Worm (Caenorhabditis elegans) whole organism, late embryonic: Measurements from ENCODE around the gene F15D4.6.

ENCODE experiments used
- ceh-14 ChIP-seq: sonication (generic microtip); optimal IDR thresholded peaks from 2 replicates; lab custom pipeline; 2016; ENCODE audit warnings: missing genotype, missing genetic modification characterization, missing compliant biosample characterization
- ceh-22 ChIP-seq: sonication (generic microtip); optimal IDR thresholded peaks from 2 replicates; lab custom pipeline; 2017; ENCODE audit warnings: missing biosample characterization, missing genetic modification characterization
- ceh-30 ChIP-seq: fragments of 150-350 bp; optimal IDR thresholded peaks from 2 replicates; lab custom pipeline; 2014; ENCODE audit warnings: missing biosample characterization, missing genetic modification characterization
- sox-4 ChIP-seq: sonication (generic microtip); optimal IDR thresholded peaks from 2 replicates; lab custom pipeline; 2017; ENCODE audit warnings: mild to moderate bottlenecking, missing genetic modification characterization, inconsistent platforms, missing compliant biosample characterization

DNA sequence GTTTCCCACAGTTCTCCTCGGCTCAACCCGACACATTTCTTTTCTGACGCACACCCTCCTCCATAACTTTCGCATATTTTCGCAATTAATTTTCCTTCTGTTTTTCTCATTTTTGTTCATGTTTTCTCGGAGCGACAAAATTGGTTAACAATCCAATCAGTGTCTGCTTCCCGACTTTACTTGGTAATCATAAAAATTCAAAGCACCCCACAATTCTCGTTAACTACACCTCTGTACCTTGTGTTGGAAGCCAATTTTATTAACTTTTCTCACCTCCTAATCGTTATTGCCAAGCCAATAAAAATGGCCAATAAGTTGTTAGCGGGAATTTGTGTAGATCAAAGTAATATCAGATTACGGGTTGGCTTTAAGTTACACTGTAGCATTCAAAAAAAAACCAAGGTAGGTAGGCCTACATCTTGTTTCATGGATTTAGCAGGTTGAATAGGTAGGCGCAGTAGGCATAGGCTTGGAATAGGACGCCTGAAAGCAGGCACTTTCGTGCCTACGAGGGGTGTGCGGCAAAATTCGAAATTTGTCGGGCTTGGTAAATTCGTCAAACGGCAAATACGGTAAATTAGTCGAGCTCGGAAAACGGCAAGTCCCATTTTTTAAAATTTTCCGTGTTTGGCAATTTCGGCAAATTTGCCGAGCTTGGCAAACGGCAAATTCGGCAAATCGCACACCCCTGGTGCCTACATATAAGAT, 18.3 kb upstream of the F15D4.6 start:
- TF ChIP-seq ceh-14 (tag; lab: Kevin White, UChicago): no peak
- TF ChIP-seq sox-4 (tag; lab: Kevin White, UChicago): no peak
- TF ChIP-seq ceh-22 (tag; lab: Kevin White, UChicago): no peak
- TF ChIP-seq ceh-30 (tag; lab: Kevin White, UChicago): no peak
